Worm (Caenorhabditis elegans) whole organism, L4 larva: Measurements from ENCODE around the gene Y39A1A.20.

Source experiments
- D1046.2 ChIP-seq: fragments of 200-800 bp; sonication (Bioruptor generic); IDR thresholded peaks from 2 replicates; pipeline ENCODE4 v1.3.6; 2022; ENCODE audit warnings: missing genetic modification characterization, missing compliant biosample characterization
- F10B5.3 ChIP-seq: sonication (generic microtip); optimal IDR thresholded peaks from 2 replicates; lab custom pipeline; 2016; ENCODE audit warnings: mild to moderate bottlenecking, missing genetic modification characterization, missing compliant biosample characterization
- F26F4.8 ChIP-seq: fragments of 200-800 bp; sonication (Bioruptor generic); conservative IDR thresholded peaks from 2 replicates; pipeline ENCODE4 v1.3.6; 2022; ENCODE audit warnings: missing genetic modification characterization, missing compliant biosample characterization
- F44E2.7 ChIP-seq: fragments of 200-800 bp; sonication (Bioruptor generic); IDR thresholded peaks from 2 replicates; pipeline ENCODE4 v2.1.2; 2022; ENCODE audit warnings: missing genetic modification characterization, missing compliant biosample characterization
- F49E8.2 ChIP-seq: sonication (generic microtip); optimal IDR thresholded peaks from 2 replicates; lab custom pipeline; 2016; ENCODE audit warnings: missing compliant biosample characterization, mild to moderate bottlenecking, missing genetic modification characterization, borderline replicate concordance
- T20F7.1 ChIP-seq: fragments of 200-800 bp; sonication (Bioruptor generic); optimal IDR thresholded peaks from 2 replicates; lab custom pipeline; 2018; ENCODE audit warnings: mild to moderate bottlenecking, missing genetic modification characterization, missing compliant biosample characterization
- Y48G9A.11 ChIP-seq: fragments of 200-800 bp; sonication (Bioruptor generic); IDR thresholded peaks from 2 replicates; pipeline ENCODE4 v1.3.6; 2022; ENCODE audit warnings: missing genetic modification reagents, missing genetic modification characterization, missing compliant biosample characterization
- Y5F2A.4 ChIP-seq: fragments of 200-800 bp; sonication (Bioruptor generic); optimal IDR thresholded peaks from 2 replicates; lab custom pipeline; 2018; ENCODE audit warnings: mild to moderate bottlenecking, missing genetic modification characterization, missing compliant biosample characterization
- Y75B8A.6 ChIP-seq: fragments of 200-800 bp; sonication (Bioruptor generic); IDR thresholded peaks from 2 replicates; pipeline ENCODE4 v1.3.6; 2022; ENCODE audit warnings: missing genetic modification reagents, missing genetic modification characterization, missing compliant biosample characterization
- ZK546.5 ChIP-seq, 2 experiments: sonication (generic microtip); optimal IDR thresholded peaks; 2 replicates each; lab custom pipeline; 2017; ENCODE audit warnings: missing biosample characterization in 2 of 2, missing genetic modification characterization in 2 of 2
- arid-1 ChIP-seq: fragments of 200-800 bp; sonication (Bioruptor generic); conservative IDR thresholded peaks from 2 replicates; pipeline ENCODE4 v1.3.6; 2022; ENCODE audit warnings: missing genetic modification reagents, missing genetic modification characterization, missing compliant biosample characterization
- attf-4 ChIP-seq: sonication (generic microtip); optimal IDR thresholded peaks from 3 replicates; lab custom pipeline; 2017; ENCODE audit warnings: missing biosample characterization, missing genetic modification characterization
- ceh-62 ChIP-seq: sonication (generic microtip); optimal IDR thresholded peaks from 2 replicates; lab custom pipeline; 2017; ENCODE audit warnings: missing biosample characterization, missing genetic modification characterization
- ceh-82 ChIP-seq: sonication (generic microtip); optimal IDR thresholded peaks from 2 replicates; lab custom pipeline; 2017; ENCODE audit warnings: missing biosample characterization, missing genetic modification characterization
- ces-1 ChIP-seq: fragments of 150-350 bp; sonication (generic microtip); optimal IDR thresholded peaks from 4 replicates; lab custom pipeline; 2014; ENCODE audit warnings: missing biosample characterization, missing genetic modification reagents, missing genetic modification characterization
- ctbp-1 ChIP-seq: fragments of 200-800 bp; sonication (Bioruptor generic); IDR thresholded peaks from 2 replicates; pipeline ENCODE4 v1.3.6; 2022; ENCODE audit warnings: missing genetic modification reagents, missing genetic modification characterization, missing compliant biosample characterization
- daf-16 ChIP-seq, 3 experiments: sonication (generic microtip); optimal IDR thresholded peaks; 2 replicates each; lab custom pipeline; 2016 to 2017; ENCODE audit warnings: missing genetic modification characterization in 3 of 3, missing genetic modification reagents in 3 of 3, mild to moderate bottlenecking in 2 of 3, missing compliant biosample characterization in 2 of 3, missing biosample characterization in 1 of 3, moderate library complexity in 1 of 3
- daf-8 ChIP-seq: fragments of 200-800 bp; sonication (Bioruptor generic); IDR thresholded peaks from 2 replicates; pipeline ENCODE4 v1.3.6; 2022; ENCODE audit warnings: missing genetic modification characterization, missing compliant biosample characterization
- dpl-1 ChIP-seq: fragments of 150-350 bp; optimal IDR thresholded peaks from 2 replicates; lab custom pipeline; 2014; ENCODE audit warnings: missing biosample characterization, missing genetic modification reagents, missing genetic modification characterization
- egl-27 ChIP-seq: sonication (generic microtip); optimal IDR thresholded peaks from 3 replicates; lab custom pipeline; 2017; ENCODE audit warnings: missing biosample characterization, missing genetic modification reagents, missing genetic modification characterization
- fos-1 ChIP-seq: fragments of 150-350 bp; optimal IDR thresholded peaks from 2 replicates; lab custom pipeline; 2014; ENCODE audit warnings: missing biosample characterization, missing genetic modification characterization
- gei-8 ChIP-seq: fragments of 200-800 bp; sonication (Bioruptor generic); optimal IDR thresholded peaks from 2 replicates; lab custom pipeline; 2018; ENCODE audit warnings: mild to moderate bottlenecking, missing genetic modification characterization, missing compliant biosample characterization
- hlh-11 ChIP-seq: fragments of 200-800 bp; sonication (Bioruptor generic); optimal IDR thresholded peaks from 2 replicates; lab custom pipeline; 2018; ENCODE audit warnings: mild to moderate bottlenecking, missing genetic modification characterization, missing compliant biosample characterization
- lim-7 ChIP-seq: fragments of 200-800 bp; sonication (Bioruptor generic); IDR thresholded peaks from 2 replicates; pipeline ENCODE4 v1.3.6; 2022; ENCODE audit warnings: missing genetic modification characterization, missing compliant biosample characterization
- lin-1 ChIP-seq: fragments of 200-800 bp; sonication (Bioruptor generic); IDR thresholded peaks from 2 replicates; pipeline ENCODE4 v1.3.6; 2022; ENCODE audit warnings: missing genetic modification reagents, missing genetic modification characterization, missing compliant biosample characterization
- lin-13 ChIP-seq: fragments of 150-350 bp; optimal IDR thresholded peaks from 2 replicates; lab custom pipeline; 2014; ENCODE audit warnings: missing biosample characterization, missing genetic modification reagents, missing genetic modification characterization
- lin-15B ChIP-seq: fragments of 150-350 bp; sonication (generic microtip); optimal IDR thresholded peaks from 3 replicates; lab custom pipeline; 2014; ENCODE audit warnings: missing biosample characterization, missing genetic modification characterization
- madf-5 ChIP-seq, 2 experiments: fragments of 200-800 bp; sonication (Bioruptor generic); IDR thresholded peaks; 2 replicates each; pipeline ENCODE4 v1.3.6; 2022; ENCODE audit warnings: missing compliant biosample characterization in 2 of 2, missing genetic modification characterization in 2 of 2
- madf-9 ChIP-seq: fragments of 200-800 bp; sonication (Bioruptor generic); conservative IDR thresholded peaks from 2 replicates; pipeline ENCODE4 v1.3.6; 2022; ENCODE audit warnings: missing genetic modification reagents, missing genetic modification characterization, missing compliant biosample characterization
- mdl-1 ChIP-seq, 2 experiments: fragments of 150-350 bp in 1 of 2; sonication (generic microtip) in 1 of 2; optimal IDR thresholded peaks; 2 replicates each; lab custom pipeline; 2014 to 2017; ENCODE audit warnings: missing biosample characterization in 2 of 2, missing genetic modification characterization in 2 of 2
- mdt-29 ChIP-seq: fragments of 200-800 bp; sonication (Bioruptor generic); IDR thresholded peaks from 2 replicates; pipeline ENCODE4 v1.3.6; 2022; ENCODE audit warnings: missing genetic modification reagents, missing genetic modification characterization, missing compliant biosample characterization
- mep-1 ChIP-seq: fragments of 150-350 bp; sonication (generic microtip); optimal IDR thresholded peaks from 3 replicates; lab custom pipeline; 2014; ENCODE audit warnings: missing biosample characterization, missing genetic modification characterization
- mxl-3 ChIP-seq: fragments of 200-800 bp; sonication (Bioruptor generic); optimal IDR thresholded peaks from 2 replicates; lab custom pipeline; 2018; ENCODE audit warnings: mild to moderate bottlenecking, missing genetic modification characterization, missing compliant biosample characterization
- nhr-25 ChIP-seq: sonication (generic microtip); optimal IDR thresholded peaks from 2 replicates; lab custom pipeline; 2017; ENCODE audit warnings: missing genetic modification characterization, mild to moderate bottlenecking, missing compliant biosample characterization, antibody characterized with exemption, moderate library complexity, borderline replicate concordance; ENCODE audit not compliant: insufficient read depth
- nhr-41 ChIP-seq: fragments of 200-800 bp; sonication (Bioruptor generic); IDR thresholded peaks from 2 replicates; pipeline ENCODE4 v1.3.6; 2022; ENCODE audit warnings: missing genetic modification reagents, missing genetic modification characterization, missing compliant biosample characterization
- nhr-76 ChIP-seq: fragments of 150-350 bp; optimal IDR thresholded peaks from 2 replicates; lab custom pipeline; 2014; ENCODE audit warnings: missing biosample characterization, missing genetic modification characterization
- nhr-77 ChIP-seq: fragments of 150-350 bp; optimal IDR thresholded peaks from 2 replicates; lab custom pipeline; 2014; ENCODE audit warnings: missing biosample characterization, missing genetic modification characterization
- pha-4 ChIP-seq, 2 experiments: fragments of 150-350 bp in 1 of 2; fragments of 200-800 bp in 1 of 2; sonication (Bioruptor generic) in 1 of 2; IDR thresholded peaks in 1 of 2; optimal IDR thresholded peaks in 1 of 2; 2 replicates each; pipeline versions ENCODE4 v1.3.6 to Lab custom; 2014 to 2022; ENCODE audit warnings: missing genetic modification characterization in 2 of 2, missing genetic modification reagents in 2 of 2, missing biosample characterization in 1 of 2, missing compliant biosample characterization in 1 of 2
- php-3 ChIP-seq: fragments of 200-800 bp; sonication (Bioruptor generic); IDR thresholded peaks from 2 replicates; pipeline ENCODE4 v1.3.6; 2022; ENCODE audit warnings: missing genetic modification reagents, missing genetic modification characterization, missing compliant biosample characterization
- rbr-2 ChIP-seq: sonication (generic microtip); optimal IDR thresholded peaks from 2 replicates; lab custom pipeline; 2016; ENCODE audit warnings: missing genotype, missing genetic modification characterization, missing compliant biosample characterization
- snpc-1.2 ChIP-seq: fragments of 200-800 bp; sonication (Bioruptor generic); IDR thresholded peaks from 2 replicates; pipeline ENCODE4 v1.3.6; 2022; ENCODE audit warnings: missing genetic modification reagents, missing genetic modification characterization, missing compliant biosample characterization
- snpc-4 ChIP-seq: fragments of 150-350 bp; optimal IDR thresholded peaks from 2 replicates; lab custom pipeline; 2014; ENCODE audit warnings: missing biosample characterization, missing genetic modification characterization
- spr-1 ChIP-seq: sonication (generic microtip); optimal IDR thresholded peaks from 2 replicates; lab custom pipeline; 2016; ENCODE audit warnings: mild to moderate bottlenecking, missing genetic modification characterization, missing compliant biosample characterization
- tra-1 ChIP-seq: fragments of 200-800 bp; sonication (Bioruptor generic); IDR thresholded peaks from 2 replicates; pipeline ENCODE4 v1.3.6; 2022; ENCODE audit warnings: missing genetic modification reagents, missing genetic modification characterization, missing compliant biosample characterization
- zfp-3 ChIP-seq: fragments of 200-800 bp; sonication (Bioruptor generic); conservative IDR thresholded peaks from 2 replicates; pipeline ENCODE4 v1.3.6; 2022; ENCODE audit warnings: missing genetic modification reagents, missing genetic modification characterization, missing compliant biosample characterization

The Y39A1A.20 gene

DNA sequence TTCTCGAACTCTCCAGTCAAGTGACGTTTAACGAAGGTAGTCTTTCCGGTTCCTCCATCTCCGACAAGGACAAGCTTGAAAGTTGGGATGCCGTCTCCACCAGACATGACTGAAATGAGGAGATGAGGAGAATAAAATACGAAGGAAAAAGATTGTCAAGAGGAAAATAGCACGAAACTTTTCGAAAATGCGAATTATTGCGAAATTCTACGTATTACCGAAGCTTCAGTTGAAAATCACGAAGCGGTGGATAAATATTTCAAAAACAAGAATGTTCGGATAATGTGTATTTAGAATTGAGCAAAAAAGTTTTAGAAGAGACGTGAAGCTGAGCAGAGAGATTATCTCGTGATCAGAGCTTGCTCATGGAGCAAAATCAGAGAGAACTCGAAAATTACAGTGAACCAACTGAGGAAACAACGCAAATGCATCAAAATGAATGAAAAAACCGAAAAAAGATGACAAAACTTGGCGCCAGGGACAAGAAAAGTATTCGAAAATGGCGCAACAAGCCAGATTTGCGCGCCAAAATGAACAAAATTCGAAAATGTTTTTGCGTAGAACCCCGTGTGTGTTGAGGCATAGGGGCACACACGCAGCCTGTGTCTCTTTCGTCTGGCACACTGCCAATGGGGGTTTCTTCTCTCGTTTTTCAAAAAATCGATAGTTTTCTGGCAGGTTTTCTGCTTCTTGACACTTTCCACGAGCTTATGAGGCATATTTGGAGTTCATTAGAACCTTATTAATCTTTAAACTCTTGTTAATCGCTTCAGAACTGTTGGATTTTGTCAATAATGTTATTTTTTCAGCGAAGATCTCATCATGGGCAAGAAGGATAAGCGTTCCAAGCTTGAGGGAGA is 47.5 kb upstream of the Y39A1A.20 start, which contains the start of the genes ran-1 and dkc-1 (continued):
- TF ChIP-seq daf-8 (GFP tag; lab: Robert Waterston, UW): no peak
- no peak for TF ChIP-seq F44E2.7 (GFP tag; lab: Robert Waterston, UW)
- TF ChIP-seq, all 104 proteins: peak for 36

DNA sequence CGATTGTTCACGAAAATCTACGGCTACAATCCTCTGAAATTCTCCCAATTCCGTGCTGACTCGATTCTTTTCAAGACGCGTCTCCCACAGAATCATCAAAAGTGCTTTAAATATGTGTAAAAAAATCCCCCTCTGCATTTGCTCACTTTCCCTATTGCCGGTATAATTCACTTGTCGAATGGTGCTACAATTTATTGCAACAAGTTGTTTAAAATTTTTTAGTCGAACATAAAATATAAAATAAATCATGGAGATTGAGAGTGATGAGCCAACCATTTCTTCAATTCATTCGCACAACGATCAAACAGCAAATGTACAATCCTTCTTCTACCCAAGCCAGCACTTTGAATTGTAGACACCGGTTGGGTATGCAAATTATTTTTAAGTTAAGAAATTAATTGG is 46.0 kb upstream of the Y39A1A.20 start:
- TF ChIP-seq nhr-41 (GFP tag; lab: Robert Waterston, UW) (no peak), zfp-3 (GFP tag; lab: Robert Waterston, UW) (no peak), ceh-82 (tag; lab: Kevin White, UChicago) (no peak), lim-7 (GFP tag; lab: Robert Waterston, UW) (peak; percentile 59; the same call in 1 of the 2 replicates), nhr-25 (tag; lab: Kevin White, UChicago) (no peak), lin-1 (peak; percentile 69; the same call in 1 of the 2 replicates), Y5F2A.4 (GFP tag; lab: Kevin White, UChicago) (peak; percentile 73), tra-1 (GFP tag; lab: Robert Waterston, UW) (0 out of 2 replicates have a peak, but pooled peaks have one; percentile 7), F10B5.3 (tag; lab: Kevin White, UChicago) (peak; percentile 29), madf-9 (no peak), mxl-3 (GFP tag; lab: Kevin White, UChicago) (no peak), nhr-76 (tag; lab: Kevin White, UChicago) (no peak), ceh-62 (no peak), pha-4 (GFP tag; IDR thresholded peaks at IDR 0.05; lab: Robert Waterston, UW) (peak; percentile 69; the same call in 1 of the 2 replicates), pha-4 (tag; optimal IDR thresholded peaks at IDR 0.05; lab: Kevin White, UChicago) (no peak), Y48G9A.11 (GFP tag; lab: Robert Waterston, UW) (peak; percentile 64), spr-1 (tag; lab: Kevin White, UChicago) (no peak), php-3 (GFP tag; lab: Robert Waterston, UW) (no peak), snpc-4 (tag; lab: Kevin White, UChicago) (no peak), F44E2.7 (GFP tag; lab: Robert Waterston, UW) (0 out of 2 replicates have a peak, but pooled peaks have one; percentile 34), F26F4.8 (GFP tag; lab: Robert Waterston, UW) (0 out of 2 replicates have a peak, but pooled peaks have one; percentile 20), egl-27 (tag; lab: Kevin White, UChicago) (no peak), nhr-77 (no peak), mdl-1 (tag; optimal IDR thresholded peaks at IDR 0.05; lab: Kevin White, UChicago) (no peak), gei-8 (GFP tag; lab: Kevin White, UChicago) (peak; percentile 56), dpl-1 (GFP tag; lab: Kevin White, UChicago) (no peak), lin-15B (no peak), F49E8.2 (peak; percentile 91), ces-1 (GFP tag; lab: Kevin White, UChicago) (no peak), arid-1 (GFP tag; lab: Robert Waterston, UW) (peak; percentile 74; the same call in 1 of the 2 replicates), lin-13 (GFP tag; lab: Kevin White, UChicago) (no peak), mdt-29 (GFP tag; lab: Robert Waterston, UW) (peak; percentile 45; the same call in 1 of the 2 replicates), daf-16 (GFP tag; optimal IDR thresholded peaks at IDR 0.05; lab: Kevin White, UChicago) (peak in 1 of 2 experiments; percentile 12), daf-16 (tag; optimal IDR thresholded peaks at IDR 0.05; lab: Kevin White, UChicago) (no peak), snpc-1.2 (peak; percentile 65; the same call in 1 of the 2 replicates), T20F7.1 (GFP tag; lab: Kevin White, UChicago) (no peak), ZK546.5 (tag; optimal IDR thresholded peaks at IDR 0.05; lab: Kevin White, UChicago) (no peak), rbr-2 (tag; lab: Kevin White, UChicago) (no peak), hlh-11 (no peak), fos-1 (tag; lab: Kevin White, UChicago) (no peak), D1046.2 (GFP tag; lab: Robert Waterston, UW) (no peak), mep-1 (tag; lab: Kevin White, UChicago) (peak; percentile 30), madf-5 (GFP tag; IDR thresholded peaks at IDR 0.05; lab: Robert Waterston, UW) (0 out of 4 replicates have a peak, but pooled peaks of 1 of the 2 experiments have one; percentile 31), ctbp-1 (GFP tag; lab: Robert Waterston, UW) (peak; percentile 53; the same call in 1 of the 2 replicates), daf-8 (GFP tag; lab: Robert Waterston, UW) (no peak), Y75B8A.6 (GFP tag; lab: Robert Waterston, UW) (no peak), attf-4 (tag; lab: Kevin White, UChicago) (no peak)
